Worm (Caenorhabditis elegans): Measurements from ENCODE around the gene ubc-7.

ubc-7 gene

ce11 chrIII:9631117-9631655, at the start of gene ubc-7:
ubc-7 (minus strand) TSS chrIII:9631167.
- TF ChIP-seq sea-1 (GFP tag; conservative IDR thresholded peaks at IDR 0.05) (no peak), hmbx-1 (tag; optimal IDR thresholded peaks at IDR 0.05) (no peak), tbx-11 (GFP tag; IDR thresholded peaks at IDR 0.05) (no peak), F13C5.2 (tag; optimal IDR thresholded peaks at IDR 0.05) (peak; percentile 56)

DNA sequence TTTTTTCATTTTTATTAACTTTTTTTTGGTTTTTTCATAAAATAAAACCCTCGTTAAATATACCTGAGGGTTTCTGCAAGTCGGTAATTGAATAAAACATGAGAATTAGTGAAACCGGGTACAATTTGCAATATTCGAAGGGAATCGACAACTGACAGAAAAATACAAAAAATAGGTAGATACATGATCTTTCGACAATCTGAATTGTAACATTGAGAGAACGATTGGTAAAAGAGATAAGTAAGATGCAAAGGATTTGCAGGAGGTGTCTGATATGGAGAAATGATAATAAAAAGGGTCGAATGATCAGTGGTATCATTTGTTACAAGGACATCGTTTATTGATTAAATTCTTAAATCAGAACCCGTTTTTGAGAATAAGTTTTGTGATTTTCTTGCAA, 47.9 kb upstream of the ubc-7 start, which contains the start of gene ugt-60:
Gene ugt-60 (minus strand): TSS at position 233 of the 400 bp plus-strand sequence.
- TF ChIP-seq hmg-4 (GFP tag; optimal IDR thresholded peaks at IDR 0.05): no peak

- TF ChIP-seq F13C5.2 (tag; optimal IDR thresholded peaks at IDR 0.05) (no peak), pes-1 (GFP tag; IDR thresholded peaks at IDR 0.05) (no peak), tbx-11 (GFP tag; IDR thresholded peaks at IDR 0.05) (no peak), ceh-36 (tag; optimal IDR thresholded peaks at IDR 0.05) (no peak), hmg-4 (GFP tag; optimal IDR thresholded peaks at IDR 0.05) (no peak), ets-7 (tag; optimal IDR thresholded peaks at IDR 0.05) (no peak), aly-1 (tag; optimal IDR thresholded peaks at IDR 0.05) (no peak), flt-1 (GFP tag; IDR thresholded peaks at IDR 0.05) (no peak), tbx-37 (GFP tag; conservative IDR thresholded peaks at IDR 0.05) (no peak), scrt-1 (GFP tag; IDR thresholded peaks at IDR 0.05) (no peak), ceh-13 (GFP tag; optimal IDR thresholded peaks at IDR 0.05) (no peak), ama-1 (optimal IDR thresholded peaks at IDR 0.05) (no peak), tra-4 (tag; optimal IDR thresholded peaks at IDR 0.05) (no peak), hnd-1 (tag; optimal IDR thresholded peaks at IDR 0.05) (no peak), B0310.2 (tag; optimal IDR thresholded peaks at IDR 0.05) (no peak), sea-1 (GFP tag; conservative IDR thresholded peaks at IDR 0.05) (no peak), hmbx-1 (tag; optimal IDR thresholded peaks at IDR 0.05) (no peak)
These were observed 38.6 kb upstream of the ubc-7 start for ce11 chrIII:9669546-9669945.

- TF ChIP-seq flt-1 (GFP tag; IDR thresholded peaks at IDR 0.05) (peak; percentile 19; the same call in 1 of the 2 replicates), tbx-37 (GFP tag; conservative IDR thresholded peaks at IDR 0.05) (peak; percentile 31; the same call in 1 of the 2 replicates), F13C5.2 (tag; optimal IDR thresholded peaks at IDR 0.05) (peak; percentile 67), sea-1 (GFP tag; conservative IDR thresholded peaks at IDR 0.05) (no peak), hmg-4 (GFP tag; optimal IDR thresholded peaks at IDR 0.05) (peak; percentile 86), pes-1 (GFP tag; IDR thresholded peaks at IDR 0.05) (peak; percentile 35; the same call in 1 of the 2 replicates), ets-7 (tag; optimal IDR thresholded peaks at IDR 0.05) (no peak), B0310.2 (tag; optimal IDR thresholded peaks at IDR 0.05) (no peak)
These were observed 36.8 kb upstream of the ubc-7 start, which contains the start of gene C07A9.9 for ce11 chrIII:9667591-9668265. C07A9.9 (minus strand) TSS chrIII:9667641.

DNA sequence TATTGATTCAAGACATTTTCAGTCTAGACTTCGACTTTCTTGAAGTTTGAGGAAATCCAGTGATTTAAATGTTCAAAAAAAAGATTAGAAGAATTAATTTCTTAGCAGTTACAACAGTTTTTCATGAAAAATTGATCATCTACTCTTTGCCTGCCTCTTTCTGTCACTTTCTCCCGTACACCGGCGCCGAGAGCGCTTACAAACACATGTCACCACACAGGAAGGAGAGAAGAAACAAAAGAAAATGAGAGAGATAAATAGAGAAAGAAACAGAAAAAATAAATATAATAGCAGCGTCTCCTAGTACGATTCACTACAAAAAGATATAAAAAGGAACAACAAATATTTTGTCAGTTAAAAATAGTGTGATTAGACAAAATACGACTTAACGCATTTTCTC, 35.7 kb upstream of the ubc-7 start:
- TF ChIP-seq ceh-13 (GFP tag; optimal IDR thresholded peaks at IDR 0.05) (no peak), hmbx-1 (tag; optimal IDR thresholded peaks at IDR 0.05) (no peak), ceh-36 (tag; optimal IDR thresholded peaks at IDR 0.05) (no peak), aly-1 (tag; optimal IDR thresholded peaks at IDR 0.05) (no peak), sea-1 (GFP tag; conservative IDR thresholded peaks at IDR 0.05) (no peak), ets-7 (tag; optimal IDR thresholded peaks at IDR 0.05) (no peak), hnd-1 (tag; optimal IDR thresholded peaks at IDR 0.05) (no peak), flt-1 (GFP tag; IDR thresholded peaks at IDR 0.05) (no peak)

DNA sequence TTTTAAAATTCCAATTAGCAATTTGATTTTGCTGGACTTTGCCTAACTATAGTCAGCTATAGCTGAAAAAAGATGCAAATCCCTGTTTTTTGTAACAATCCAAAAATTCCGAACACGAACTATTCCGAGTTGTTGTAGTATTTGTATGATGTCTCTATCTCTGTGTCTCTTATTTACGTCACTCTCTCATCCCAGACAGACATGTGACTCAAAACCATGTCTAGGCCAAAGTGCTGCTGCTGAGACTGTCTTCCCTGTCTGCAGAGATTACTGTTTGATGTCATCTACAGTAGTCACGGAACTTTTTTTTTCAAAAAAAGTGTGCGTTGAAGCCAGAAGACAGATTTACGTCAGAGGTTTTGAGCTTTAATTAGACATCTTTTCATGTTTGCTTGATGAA, 35.3 kb upstream of the ubc-7 start:
- no peak for TF ChIP-seq B0310.2 (tag; optimal IDR thresholded peaks at IDR 0.05)
- TF ChIP-seq scrt-1 (GFP tag; IDR thresholded peaks at IDR 0.05): no peak
- no peak for TF ChIP-seq hmg-4 (GFP tag; optimal IDR thresholded peaks at IDR 0.05)
- no peak for TF ChIP-seq pes-1 (GFP tag; IDR thresholded peaks at IDR 0.05)

DNA sequence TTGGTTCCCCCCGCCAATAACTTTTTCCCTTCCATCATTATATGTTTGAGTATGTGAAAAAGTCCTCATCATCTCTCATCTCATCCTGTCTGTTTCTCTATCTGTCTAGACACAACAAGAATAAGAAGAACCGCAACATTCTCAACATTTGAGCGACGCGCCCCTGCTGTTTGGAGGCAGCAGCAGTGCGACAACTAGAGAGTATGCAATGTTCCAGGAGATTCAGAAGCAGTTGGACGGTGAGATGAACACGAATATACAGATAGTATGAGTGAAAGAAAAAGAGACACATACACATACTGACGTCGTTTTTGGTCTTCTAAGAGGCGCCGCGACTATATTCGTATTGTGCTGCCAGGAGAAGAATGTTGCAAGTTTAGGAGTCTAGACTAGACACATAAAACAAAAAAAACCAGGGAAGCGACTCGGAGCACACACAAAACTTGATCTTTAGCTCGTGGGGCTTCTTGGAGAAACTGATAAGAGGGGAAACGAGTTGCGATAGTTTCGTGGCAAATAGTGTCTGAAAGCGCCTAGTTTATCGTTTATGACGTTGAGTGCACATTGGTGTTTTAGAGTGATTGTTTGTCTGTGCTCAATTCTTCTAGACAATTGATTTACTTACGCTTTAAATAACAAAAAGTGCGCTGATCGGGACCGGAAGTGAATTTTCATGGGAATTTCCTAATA, 34.7 kb upstream of the ubc-7 start:
- TF ChIP-seq tra-4 (tag; optimal IDR thresholded peaks at IDR 0.05) (no peak), tbx-37 (GFP tag; conservative IDR thresholded peaks at IDR 0.05) (no peak), flt-1 (GFP tag; IDR thresholded peaks at IDR 0.05) (no peak), ets-7 (tag; optimal IDR thresholded peaks at IDR 0.05) (no peak), hmg-4 (GFP tag; optimal IDR thresholded peaks at IDR 0.05) (no peak), hmbx-1 (tag; optimal IDR thresholded peaks at IDR 0.05) (no peak), sea-1 (GFP tag; conservative IDR thresholded peaks at IDR 0.05) (no peak), pes-1 (GFP tag; IDR thresholded peaks at IDR 0.05) (no peak), hnd-1 (tag; optimal IDR thresholded peaks at IDR 0.05) (no peak), tbx-11 (GFP tag; IDR thresholded peaks at IDR 0.05) (no peak), aly-1 (tag; optimal IDR thresholded peaks at IDR 0.05) (no peak), B0310.2 (tag; optimal IDR thresholded peaks at IDR 0.05) (no peak), ceh-13 (GFP tag; optimal IDR thresholded peaks at IDR 0.05) (no peak), ceh-36 (tag; optimal IDR thresholded peaks at IDR 0.05) (no peak), scrt-1 (GFP tag; IDR thresholded peaks at IDR 0.05) (no peak), F13C5.2 (tag; optimal IDR thresholded peaks at IDR 0.05) (no peak), ama-1 (optimal IDR thresholded peaks at IDR 0.05) (no peak)

All from whole organism, early embryonic.